Worm (Caenorhabditis elegans): ENCODE results near the gene srsx-7.
A peak's percentile ranks its signal among the peaks of the same experiment; 100 is the strongest.

The srsx-7 gene

DNA sequence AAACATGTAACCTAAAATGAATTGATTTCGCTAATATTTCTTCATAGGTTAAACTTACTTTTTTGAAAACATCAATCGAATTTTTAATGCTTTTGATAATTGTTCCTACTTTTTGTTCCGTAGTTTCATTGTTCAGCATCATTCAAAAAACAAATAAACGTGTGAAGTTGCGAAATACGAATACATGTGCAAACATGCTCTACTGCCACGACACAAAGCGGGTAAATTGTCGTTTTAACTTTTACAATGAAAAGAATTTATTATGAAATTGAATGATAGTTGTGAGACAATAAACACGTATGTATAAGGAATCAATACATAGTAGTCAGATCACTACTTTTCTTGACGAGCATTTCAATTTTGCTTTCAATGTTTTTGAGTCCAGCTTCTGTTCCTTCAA lies 29.6 kb downstream of the srsx-7 start, which contains the start of gene F26D11.12 (continued):
- TF ChIP-seq rnt-1 (tag; optimal IDR thresholded peaks at IDR 0.05) (no peak), ceh-63 (GFP tag; optimal IDR thresholded peaks at IDR 0.05) (no peak), hlh-4 (tag; optimal IDR thresholded peaks at IDR 0.05) (no peak), lin-35 (GFP tag; optimal IDR thresholded peaks at IDR 0.05) (peak; percentile 22 to 86), mab-9 (GFP tag; IDR thresholded peaks at IDR 0.05) (no peak), ztf-11 (tag; optimal IDR thresholded peaks at IDR 0.05) (no peak), aly-2 (tag; optimal IDR thresholded peaks at IDR 0.05) (no peak), nhr-20 (tag; optimal IDR thresholded peaks at IDR 0.05) (no peak), sox-4 (tag; optimal IDR thresholded peaks at IDR 0.05) (no peak), egl-27 (tag; optimal IDR thresholded peaks at IDR 0.05) (no peak), nhr-77 (tag; optimal IDR thresholded peaks at IDR 0.05) (no peak), ceh-88 (GFP tag; IDR thresholded peaks at IDR 0.05) (no peak), mef-2 (tag; optimal IDR thresholded peaks at IDR 0.05) (no peak), lsy-2 (tag; optimal IDR thresholded peaks at IDR 0.05) (peak in 1 of 2 experiments; percentile 44), lin-13 (GFP tag; optimal IDR thresholded peaks at IDR 0.05) (no peak), lin-39 (tag; optimal IDR thresholded peaks at IDR 0.05) (no peak), unc-130 (tag; optimal IDR thresholded peaks at IDR 0.05) (no peak), nhr-19 (GFP tag; conservative IDR thresholded peaks at IDR 0.05) (no peak), efl-3 (GFP tag; optimal IDR thresholded peaks at IDR 0.05) (no peak), ceh-82 (tag; optimal IDR thresholded peaks at IDR 0.05) (peak in 1 of 3 experiments; percentile 4), zag-1 (tag; optimal IDR thresholded peaks at IDR 0.05) (no peak), vab-15 (tag; optimal IDR thresholded peaks at IDR 0.05) (no peak), dpl-1 (GFP tag; optimal IDR thresholded peaks at IDR 0.05) (peak; percentile 44 to 73 (median 66)), snu-23 (GFP tag; optimal IDR thresholded peaks at IDR 0.05) (no peak), fkh-10 (GFP tag; optimal IDR thresholded peaks at IDR 0.05) (no peak), nhr-90 (tag; optimal IDR thresholded peaks at IDR 0.05; ENCODE audit: poor library complexity) (no peak)

DNA sequence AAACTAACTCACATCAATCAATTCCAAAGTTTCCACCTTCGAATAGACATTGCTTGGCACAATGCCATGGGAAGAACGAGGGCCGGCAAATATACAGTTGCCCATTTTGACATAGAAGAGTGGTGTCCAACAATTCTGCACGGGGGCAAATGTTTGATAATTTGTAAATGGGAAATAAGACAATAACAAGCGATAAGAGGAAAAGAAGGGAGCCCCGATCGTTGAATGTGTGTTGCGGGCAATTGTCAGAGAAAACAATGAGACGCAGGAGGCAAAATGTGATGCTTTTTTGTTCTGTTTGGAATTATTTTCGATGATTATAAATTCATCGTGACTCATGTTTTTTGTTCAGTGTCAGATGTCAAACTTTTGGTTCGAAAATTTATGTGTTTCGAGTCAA lies 30.6 kb downstream of the srsx-7 start, which contains the start of gene pals-34:
pals-34 (minus strand) TSS at position 280 of the 400 bp plus-strand sequence.
- TF ChIP-seq nhr-20 (tag; optimal IDR thresholded peaks at IDR 0.05) (no peak), nhr-76 (tag; optimal IDR thresholded peaks at IDR 0.05) (no peak), efl-1 (optimal IDR thresholded peaks at IDR 0.05) (no peak), efl-1 (GFP tag; optimal IDR thresholded peaks at IDR 0.05 in 1 of 2) (peak in 1 of 2 experiments; percentile 87), skn-1 (tag; optimal IDR thresholded peaks at IDR 0.05) (no peak), xbp-1 (tag; optimal IDR thresholded peaks at IDR 0.05) (no peak), ama-1 (optimal IDR thresholded peaks at IDR 0.05) (no peak), nhr-237 (tag; optimal IDR thresholded peaks at IDR 0.05) (no peak), elt-2 (tag; optimal IDR thresholded peaks at IDR 0.05) (no peak)

DNA sequence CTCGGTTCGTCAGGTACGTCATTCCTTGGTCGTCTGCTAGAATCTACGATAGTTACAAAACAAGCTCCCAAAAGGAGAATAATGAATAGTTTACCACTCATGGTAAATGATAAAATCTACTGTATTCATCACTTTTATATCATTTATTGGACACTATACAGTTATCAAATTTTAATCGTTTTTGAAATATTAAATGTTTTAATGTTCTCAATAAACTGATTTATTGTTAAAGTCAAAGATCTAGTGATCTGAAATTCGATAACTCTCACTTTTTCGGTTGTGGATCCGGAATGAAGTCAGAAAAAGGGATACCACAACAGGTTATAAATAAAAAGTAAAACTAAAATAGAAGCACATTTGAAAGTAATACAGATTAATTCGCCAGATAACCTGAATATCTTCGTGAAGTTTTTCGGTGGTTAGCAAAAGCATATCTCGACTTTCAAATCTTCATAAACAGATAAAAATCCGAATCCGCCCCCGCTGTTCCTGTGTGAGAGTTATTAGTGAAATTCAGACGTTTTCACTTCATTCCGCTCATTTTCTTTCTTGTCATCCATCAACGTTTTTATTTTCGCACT lies 33.2 kb downstream of the srsx-7 start, which contains the start of the genes clec-217 and F26D11.2:
clec-217 (minus strand) TSS at position 101 of the 581 bp plus-strand sequence.
F26D11.2 (plus strand) TSS at position 531 of the 581 bp plus-strand sequence.
- TF ChIP-seq blmp-1 (tag; optimal IDR thresholded peaks at IDR 0.05): peak; percentile 40
- no peak for TF ChIP-seq nhr-19 (GFP tag; conservative IDR thresholded peaks at IDR 0.05)

DNA sequence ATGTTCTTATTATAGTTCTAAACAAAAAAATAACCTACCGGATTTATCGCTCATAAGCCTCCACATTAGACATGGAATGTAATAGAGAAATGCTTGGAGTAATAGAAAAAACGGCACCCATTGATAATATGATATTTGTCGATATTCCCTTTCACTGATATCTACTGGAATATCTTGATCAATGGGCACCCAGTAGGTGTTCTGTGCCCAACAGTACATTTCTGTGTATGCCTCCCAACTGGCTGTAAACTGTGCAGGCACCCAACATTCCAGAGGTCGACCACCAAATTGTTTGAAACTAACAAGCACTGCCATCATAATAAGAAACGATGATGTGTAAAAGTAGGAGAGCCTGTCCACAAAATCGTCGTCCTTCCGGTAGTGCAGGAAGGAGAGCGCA lies 38.8 kb downstream of the srsx-7 start:
- TF ChIP-seq aha-1 (tag; optimal IDR thresholded peaks at IDR 0.05) (no peak), hpl-2 (GFP tag; optimal IDR thresholded peaks at IDR 0.05) (no peak), lin-13 (GFP tag; optimal IDR thresholded peaks at IDR 0.05) (no peak), alr-1 (tag; optimal IDR thresholded peaks at IDR 0.05; ENCODE audit: borderline replicate concordance) (no peak), ama-1 (optimal IDR thresholded peaks at IDR 0.05) (no peak), mdl-1 (tag; optimal IDR thresholded peaks at IDR 0.05) (no peak), nhr-28 (tag; optimal IDR thresholded peaks at IDR 0.05) (no peak), nhr-71 (tag; optimal IDR thresholded peaks at IDR 0.05) (no peak), lin-39 (tag; optimal IDR thresholded peaks at IDR 0.05) (no peak), egl-13 (tag; optimal IDR thresholded peaks at IDR 0.05) (no peak), unc-62 (GFP tag; optimal IDR thresholded peaks at IDR 0.05) (no peak), jun-1 (tag; optimal IDR thresholded peaks at IDR 0.05) (no peak), irx-1 (tag; optimal IDR thresholded peaks at IDR 0.05) (no peak), tbx-2 (tag; optimal IDR thresholded peaks at IDR 0.05) (no peak)
